Worm (Caenorhabditis elegans) whole organism, L3 larva: ENCODE measurements around the gene F44D12.10.

Experiments used
- aly-2 ChIP-seq: fragments of 150-350 bp; optimal IDR thresholded peaks from 2 replicates; lab custom pipeline; 2014; ENCODE audit warnings: missing biosample characterization, missing genetic modification characterization
- ceh-82 ChIP-seq: fragments of 150-350 bp; optimal IDR thresholded peaks from 2 replicates; lab custom pipeline; 2014; ENCODE audit warnings: missing biosample characterization, missing genetic modification characterization
- elt-3 ChIP-seq, 3 experiments: fragments of 150-350 bp in 1 of 3; sonication (generic microtip) in 2 of 3; optimal IDR thresholded peaks; 2 replicates in 2 of 3; 4 replicates in 1 of 3; lab custom pipeline; 2014 to 2017; ENCODE audit warnings: missing biosample characterization in 3 of 3, missing genetic modification characterization in 3 of 3
- fos-1 ChIP-seq: fragments of 150-350 bp; optimal IDR thresholded peaks from 2 replicates; lab custom pipeline; 2014; ENCODE audit warnings: missing biosample characterization, missing genetic modification characterization
- lsy-12 ChIP-seq: sonication (generic microtip); optimal IDR thresholded peaks from 2 replicates; lab custom pipeline; 2016; ENCODE audit warnings: mild to moderate bottlenecking, missing genetic modification characterization, missing compliant biosample characterization
- nhr-76 ChIP-seq: fragments of 150-350 bp; sonication (generic microtip); optimal IDR thresholded peaks from 5 replicates; lab custom pipeline; 2014; ENCODE audit warnings: missing biosample characterization, missing genetic modification characterization
- nhr-77 ChIP-seq: fragments of 150-350 bp; optimal IDR thresholded peaks from 2 replicates; lab custom pipeline; 2014; ENCODE audit warnings: missing biosample characterization, missing genetic modification characterization
- pqm-1 ChIP-seq: fragments of 150-350 bp; optimal IDR thresholded peaks from 2 replicates; lab custom pipeline; 2017; ENCODE audit warnings: missing biosample characterization, missing genetic modification characterization, inconsistent platforms
- ztf-4 ChIP-seq: fragments of 150-350 bp; optimal IDR thresholded peaks from 2 replicates; lab custom pipeline; 2014; ENCODE audit warnings: missing biosample characterization, missing genetic modification characterization

ce11 chrIV:10016977-10017376 is 19.9 kb downstream of the F44D12.10 start, which contains the start of gene ent-7:
- TF ChIP-seq nhr-76 (tag; lab: Kevin White, UChicago) (no peak), ceh-82 (tag; lab: Kevin White, UChicago) (no peak), aly-2 (tag; lab: Kevin White, UChicago) (no peak), nhr-77 (tag; lab: Kevin White, UChicago) (no peak), pqm-1 (no peak), lsy-12 (tag; lab: Kevin White, UChicago) (no peak), elt-3 (tag; optimal IDR thresholded peaks at IDR 0.05; lab: Kevin White, UChicago) (no peak), fos-1 (tag; lab: Kevin White, UChicago) (no peak), ztf-4 (no peak)
